Fruit fly (Drosophila melanogaster) Kc167 (cell line): Measurements from ENCODE around the gene CG3091.

Source experiments
- Myc ChIP-seq: fragments of >200 bp; optimal IDR thresholded peaks from 2 replicates; lab custom pipeline; 2017; ENCODE audit warnings: missing external identifiers
- Sin3A ChIP-seq: fragments of >200 bp; optimal IDR thresholded peaks from 2 replicates; lab custom pipeline; 2018; ENCODE audit warnings: missing external identifiers
- h ChIP-seq: fragments of >200 bp; optimal IDR thresholded peaks from 3 replicates; lab custom pipeline; 2018; ENCODE audit warnings: missing external identifiers
- insv ChIP-seq: fragments of >200 bp; optimal IDR thresholded peaks from 3 replicates; lab custom pipeline; 2018; ENCODE audit warnings: missing external identifiers
- psq ChIP-seq: fragments of >200 bp; optimal IDR thresholded peaks from 2 replicates; lab custom pipeline; 2017; ENCODE audit warnings: missing external identifiers
- ttk ChIP-seq: sonication (Bioruptor generic); optimal IDR thresholded peaks from 2 replicates; lab custom pipeline; 2017; ENCODE audit warnings: missing external identifiers

Gene CG3091

dm6 chrX:2254020-2254626 lies at the start of gene CG3091:
CG3091 (minus strand) TSS chrX:2254197.
- no peak for TF ChIP-seq ttk (lab: Kevin White, UChicago)
- no peak for TF ChIP-seq insv (lab: Kevin White, UChicago)
- no peak for TF ChIP-seq Myc (lab: Kevin White, UChicago)
- no peak for TF ChIP-seq h
- no peak for TF ChIP-seq psq
- no peak for TF ChIP-seq Sin3A

dm6 chrX:2302875-2303274 lies 48.9 kb upstream of the CG3091 start:
- no peak for TF ChIP-seq ttk (lab: Kevin White, UChicago)
- no peak for TF ChIP-seq h
- no peak for TF ChIP-seq insv (lab: Kevin White, UChicago)
- TF ChIP-seq Myc (lab: Kevin White, UChicago): no peak
- no peak for TF ChIP-seq psq
- TF ChIP-seq Sin3A: no peak

- no peak for TF ChIP-seq psq
- no peak for TF ChIP-seq Sin3A
- no peak for TF ChIP-seq h
- no peak for TF ChIP-seq ttk (lab: Kevin White, UChicago)
- no peak for TF ChIP-seq Myc (lab: Kevin White, UChicago)
- no peak for TF ChIP-seq insv (lab: Kevin White, UChicago)
These were observed 47.9 kb upstream of the CG3091 start for dm6 chrX:2301613-2302522.

dm6 chrX:2301069-2301508 lies 47.1 kb upstream of the CG3091 start:
- TF ChIP-seq h: no peak
- TF ChIP-seq ttk (lab: Kevin White, UChicago): no peak
- no peak for TF ChIP-seq psq
- TF ChIP-seq Sin3A: no peak
- no peak for TF ChIP-seq Myc (lab: Kevin White, UChicago)
- no peak for TF ChIP-seq insv (lab: Kevin White, UChicago)

dm6 chrX:2300293-2301068 lies 46.5 kb upstream of the CG3091 start:
- TF ChIP-seq psq (no peak), insv (lab: Kevin White, UChicago) (no peak), Myc (lab: Kevin White, UChicago) (no peak), ttk (lab: Kevin White, UChicago) (no peak), Sin3A (no peak), h (no peak)

- TF ChIP-seq psq (no peak), ttk (lab: Kevin White, UChicago) (no peak), Myc (lab: Kevin White, UChicago) (no peak), h (no peak), insv (lab: Kevin White, UChicago) (no peak), Sin3A (no peak)
These were observed 44.8 kb upstream of the CG3091 start for dm6 chrX:2298708-2299370.

dm6 chrX:2297428-2298200 lies 43.6 kb upstream of the CG3091 start:
- TF ChIP-seq Myc (lab: Kevin White, UChicago) (no peak), ttk (lab: Kevin White, UChicago) (no peak), psq (no peak)

dm6 chrX:2296230-2297044 lies 42.4 kb upstream of the CG3091 start:
- TF ChIP-seq Sin3A (no peak), h (no peak), ttk (lab: Kevin White, UChicago) (no peak), Myc (lab: Kevin White, UChicago) (no peak), insv (lab: Kevin White, UChicago) (no peak), psq (no peak)

- TF ChIP-seq insv (lab: Kevin White, UChicago): no peak
- TF ChIP-seq ttk (lab: Kevin White, UChicago): no peak
- TF ChIP-seq Myc (lab: Kevin White, UChicago): no peak
- TF ChIP-seq psq: no peak
These were observed 41.6 kb upstream of the CG3091 start, which contains the start of gene Raf for dm6 chrX:2295435-2296229. Raf (plus strand) TSS chrX:2295466.
